Fruit fly (Drosophila melanogaster): Measurements from ENCODE around the gene Cht7.

The Cht7 gene

dm6 chr3L:3096726-3097597, 9.8 kb downstream of the Cht7 start:
- TF ChIP-seq exex (tag; optimal IDR thresholded peaks at IDR 0.05) = peak; percentile 71
- TF ChIP-seq Mes4 (GFP tag; optimal IDR thresholded peaks at IDR 0.05) = no peak
- TF ChIP-seq sens-2 (GFP tag; IDR thresholded peaks at IDR 0.05) = no peak
- peak; percentile 44; the same call in 1 of the 3 replicates for TF ChIP-seq vnd (GFP tag; IDR thresholded peaks at IDR 0.05; ENCODE audit: partially characterized antibody)
- peak; percentile 12; the same call in 1 of the 3 replicates for TF ChIP-seq CG34224 (GFP tag; IDR thresholded peaks at IDR 0.05; ENCODE audit: partially characterized antibody)
- peak; percentile 54; the same call in 2 of the 3 replicates for TF ChIP-seq CG14860 (GFP tag; IDR thresholded peaks at IDR 0.05; ENCODE audit: partially characterized antibody)
- TF ChIP-seq sqz (GFP tag; optimal IDR thresholded peaks at IDR 0.05) = peak; percentile 30
- TF ChIP-seq ato (GFP tag; IDR thresholded peaks at IDR 0.05; ENCODE audit: partially characterized antibody) = peak; percentile 41
- peak; percentile 46; the same call in 2 of the 3 replicates for TF ChIP-seq Opbp (GFP tag; IDR thresholded peaks at IDR 0.05; ENCODE audit: partially characterized antibody)
- no peak for TF ChIP-seq CG4404 (GFP tag; IDR thresholded peaks at IDR 0.05)
- TF ChIP-seq klu (GFP tag; IDR thresholded peaks at IDR 0.05) = no peak
- TF ChIP-seq CG6791 (GFP tag; IDR thresholded peaks at IDR 0.05; ENCODE audit: partially characterized antibody) = peak; percentile 75
- TF ChIP-seq vvl (GFP tag; IDR thresholded peaks at IDR 0.05) = peak; percentile 13; the same call in 1 of the 2 replicates
- TF ChIP-seq Bgb (GFP tag; IDR thresholded peaks at IDR 0.05; ENCODE audit: partially characterized antibody) = peak; percentile 60
- no peak for TF ChIP-seq CG5245 (GFP tag; optimal IDR thresholded peaks at IDR 0.05)
- TF ChIP-seq CG42726 (GFP tag; IDR thresholded peaks at IDR 0.05; ENCODE audit: partially characterized antibody) = peak; percentile 65; the same call in 1 of the 2 replicates
- TF ChIP-seq Bdp1 (GFP tag; optimal IDR thresholded peaks at IDR 0.05) = peak; percentile 97
- TF ChIP-seq bbx (GFP tag; IDR thresholded peaks at IDR 0.05; ENCODE audit: partially characterized antibody) = peak; percentile 52
- TF ChIP-seq CG3065 (GFP tag; optimal IDR thresholded peaks at IDR 0.05) = peak; percentile 19
- TF ChIP-seq Pdp1 (GFP tag; optimal IDR thresholded peaks at IDR 0.05) = peak in 1 of 2 experiments; percentile 68
- peak; percentile 71; the same call in 1 of the 2 replicates for TF ChIP-seq amos (GFP tag; IDR thresholded peaks at IDR 0.05; ENCODE audit: partially characterized antibody)
- TF ChIP-seq CG14667 (GFP tag; IDR thresholded peaks at IDR 0.05) = no peak
- 0 out of 2 replicates have a peak, but pooled peaks have one; percentile 18 for TF ChIP-seq unc-4 (GFP tag; IDR thresholded peaks at IDR 0.05; ENCODE audit: partially characterized antibody)
- TF ChIP-seq Ets65A (GFP tag) = peak; percentile 34
- peak; percentile 45 for TF ChIP-seq Scr (GFP tag; IDR thresholded peaks at IDR 0.05; ENCODE audit: partially characterized antibody)
- peak; percentile 14 for TF ChIP-seq sens (GFP tag)
- no peak for TF ChIP-seq sd (tag; optimal IDR thresholded peaks at IDR 0.05)
- peak; percentile 15; the same call in 1 of the 4 replicates for TF ChIP-seq Dll (GFP tag; IDR thresholded peaks at IDR 0.05; ENCODE audit: partially characterized antibody)
- peak; percentile 73 for TF ChIP-seq CG16813 (GFP tag; IDR thresholded peaks at IDR 0.05; ENCODE audit: partially characterized antibody)
- peak; percentile 67; the same call in 2 of the 3 replicates for TF ChIP-seq CG7963 (GFP tag; IDR thresholded peaks at IDR 0.05; ENCODE audit: partially characterized antibody)
- peak; percentile 57; the same call in 1 of the 3 replicates for TF ChIP-seq sr (GFP tag; IDR thresholded peaks at IDR 0.05)
- TF ChIP-seq mld (GFP tag; IDR thresholded peaks at IDR 0.05; ENCODE audit: partially characterized antibody) = peak; percentile 69; the same call in 2 of the 3 replicates
- TF ChIP-seq zen2 (GFP tag; IDR thresholded peaks at IDR 0.05; ENCODE audit: partially characterized antibody) = peak; percentile 62; the same call in 2 of the 3 replicates
- TF ChIP-seq tna (GFP tag; IDR thresholded peaks at IDR 0.05; ENCODE audit: partially characterized antibody) = peak; percentile 61; the same call in 1 of the 2 replicates
- no peak for TF ChIP-seq seq (GFP tag; IDR thresholded peaks at IDR 0.05)

Data from whole organism, embryonic.